Worm (Caenorhabditis elegans): ENCODE data around the gene Y41E3.8.
A peak's percentile ranks its signal among the peaks of the same experiment; 100 is the strongest.

The Y41E3.8 gene

ce11 chrIV:15027334-15027733 lies 1.4 kb downstream of the Y41E3.8 start:
- TF ChIP-seq elt-2 (tag; optimal IDR thresholded peaks at IDR 0.05) (no peak), unc-62 (GFP tag; optimal IDR thresholded peaks at IDR 0.05) (no peak), efl-1 (optimal IDR thresholded peaks at IDR 0.05) (no peak), efl-1 (GFP tag; optimal IDR thresholded peaks at IDR 0.05 in 1 of 2) (peak in 1 of 2 experiments; percentile 25), lir-3 (tag; optimal IDR thresholded peaks at IDR 0.05; ENCODE audit: poor library complexity) (no peak), isw-1 (GFP tag; IDR thresholded peaks at IDR 0.05) (no peak), efl-3 (GFP tag; optimal IDR thresholded peaks at IDR 0.05) (no peak), nhr-28 (tag; optimal IDR thresholded peaks at IDR 0.05) (no peak), zip-4 (GFP tag; optimal IDR thresholded peaks at IDR 0.05) (no peak)

DNA sequence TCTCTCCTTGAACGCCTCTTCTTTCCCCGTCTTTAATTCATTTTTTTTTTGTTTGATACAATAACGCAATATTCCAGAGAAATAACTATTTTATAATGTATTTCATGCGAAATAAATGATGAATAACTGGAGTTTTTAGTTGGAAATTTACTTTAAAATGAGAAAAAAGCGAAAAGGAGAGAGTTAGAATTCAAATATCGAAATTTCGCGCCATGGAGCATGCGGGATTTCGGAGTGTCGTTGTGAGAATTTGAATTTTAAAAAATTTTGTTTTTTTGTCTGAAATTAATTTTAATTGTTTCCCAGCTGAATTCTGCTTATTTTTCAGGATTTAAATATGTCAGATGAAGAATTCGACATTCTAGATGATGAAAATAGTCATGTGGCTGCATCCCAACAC lies 3.4 kb downstream of the Y41E3.8 start, which contains the start of gene fcd-2:
Gene fcd-2 (plus strand): TSS at position 327 of the 400 bp plus-strand sequence.
- no peak for TF ChIP-seq elt-3 (tag; optimal IDR thresholded peaks at IDR 0.05)
- TF ChIP-seq fos-1 (tag; optimal IDR thresholded peaks at IDR 0.05), result no peak
- no peak for TF ChIP-seq egl-27 (tag; optimal IDR thresholded peaks at IDR 0.05)
- TF ChIP-seq ets-5 (GFP tag; IDR thresholded peaks at IDR 0.05), result no peak
- no peak for TF ChIP-seq zip-4 (GFP tag; optimal IDR thresholded peaks at IDR 0.05)
- no peak for TF ChIP-seq ama-1 (optimal IDR thresholded peaks at IDR 0.05)
- no peak for TF ChIP-seq nhr-76 (tag; optimal IDR thresholded peaks at IDR 0.05)
- peak; percentile 8 for TF ChIP-seq snpc-4 (tag; optimal IDR thresholded peaks at IDR 0.05)
- peak; percentile 64 for TF ChIP-seq lin-15B (tag; optimal IDR thresholded peaks at IDR 0.05)
- no peak for TF ChIP-seq hpl-2 (GFP tag; optimal IDR thresholded peaks at IDR 0.05)
- TF ChIP-seq dsc-1 (tag; optimal IDR thresholded peaks at IDR 0.05), result peak; percentile 0
- TF ChIP-seq grh-1 (GFP tag; IDR thresholded peaks at IDR 0.05), result no peak
- TF ChIP-seq skn-1 (tag; optimal IDR thresholded peaks at IDR 0.05), result peak; percentile 73
- TF ChIP-seq jun-1 (tag; optimal IDR thresholded peaks at IDR 0.05), result no peak
- TF ChIP-seq isw-1 (GFP tag; IDR thresholded peaks at IDR 0.05), result no peak
- TF ChIP-seq mef-2 (tag; optimal IDR thresholded peaks at IDR 0.05), result no peak
- TF ChIP-seq alr-1 (tag; optimal IDR thresholded peaks at IDR 0.05; ENCODE audit: borderline replicate concordance), result no peak
- no peak for TF ChIP-seq zag-1 (tag; optimal IDR thresholded peaks at IDR 0.05)
- TF ChIP-seq mab-9 (GFP tag; IDR thresholded peaks at IDR 0.05), result no peak
- no peak for TF ChIP-seq C04F5.9 (tag; optimal IDR thresholded peaks at IDR 0.05)
- no peak for TF ChIP-seq unc-30 (tag; optimal IDR thresholded peaks at IDR 0.05)
- peak; percentile 18 for TF ChIP-seq aly-2 (tag; optimal IDR thresholded peaks at IDR 0.05)
- TF ChIP-seq nhr-77 (tag; optimal IDR thresholded peaks at IDR 0.05), result peak; percentile 10
- TF ChIP-seq lir-3 (tag; optimal IDR thresholded peaks at IDR 0.05; ENCODE audit: poor library complexity), result no peak
- TF ChIP-seq unc-98 (GFP tag; IDR thresholded peaks at IDR 0.05), result no peak
- no peak for TF ChIP-seq ztf-11 (tag; optimal IDR thresholded peaks at IDR 0.05)
- TF ChIP-seq aha-1 (tag; optimal IDR thresholded peaks at IDR 0.05), result no peak
- TF ChIP-seq ces-1 (GFP tag; optimal IDR thresholded peaks at IDR 0.05), result no peak
- TF ChIP-seq elt-2 (tag; optimal IDR thresholded peaks at IDR 0.05), result no peak
- no peak for TF ChIP-seq lin-14 (GFP tag; optimal IDR thresholded peaks at IDR 0.05)
- peak; percentile 38 for TF ChIP-seq swsn-7 (tag; optimal IDR thresholded peaks at IDR 0.05)
- peak; percentile 30 for TF ChIP-seq lin-13 (GFP tag; optimal IDR thresholded peaks at IDR 0.05)
- TF ChIP-seq lin-35 (GFP tag; optimal IDR thresholded peaks at IDR 0.05), result peak; percentile 89 to 95
- peak; percentile 58 for TF ChIP-seq snu-23 (GFP tag; optimal IDR thresholded peaks at IDR 0.05)
- peak; percentile 7 for TF ChIP-seq tbx-2 (tag; optimal IDR thresholded peaks at IDR 0.05)
- no peak for TF ChIP-seq fkh-10 (GFP tag; optimal IDR thresholded peaks at IDR 0.05)
- TF ChIP-seq C16A3.4 (tag; optimal IDR thresholded peaks at IDR 0.05), result peak; percentile 65
- no peak for TF ChIP-seq nhr-84 (tag; optimal IDR thresholded peaks at IDR 0.05)
- no peak for TF ChIP-seq irx-1 (tag; optimal IDR thresholded peaks at IDR 0.05)
- TF ChIP-seq pag-3 (tag; optimal IDR thresholded peaks at IDR 0.05; ENCODE audit: borderline replicate concordance, insufficient read depth), result no peak
- peak; percentile 35 for TF ChIP-seq rnt-1 (tag; optimal IDR thresholded peaks at IDR 0.05)
- TF ChIP-seq C34B4.2 (tag; optimal IDR thresholded peaks at IDR 0.05), result no peak
- TF ChIP-seq pax-3 (tag; optimal IDR thresholded peaks at IDR 0.05), result no peak
- TF ChIP-seq mep-1 (tag; optimal IDR thresholded peaks at IDR 0.05), result peak; percentile 79
- TF ChIP-seq unc-130 (tag; optimal IDR thresholded peaks at IDR 0.05), result no peak
- TF ChIP-seq sox-4 (tag; optimal IDR thresholded peaks at IDR 0.05), result no peak
- peak in 2 of 3 experiments; percentile 25 to 55 for TF ChIP-seq ceh-82 (tag; optimal IDR thresholded peaks at IDR 0.05)

Data from whole organism, L1 larva.